Worm (Caenorhabditis elegans): Measurements from ENCODE around the gene C35B1.7.

C35B1.7 gene

DNA sequence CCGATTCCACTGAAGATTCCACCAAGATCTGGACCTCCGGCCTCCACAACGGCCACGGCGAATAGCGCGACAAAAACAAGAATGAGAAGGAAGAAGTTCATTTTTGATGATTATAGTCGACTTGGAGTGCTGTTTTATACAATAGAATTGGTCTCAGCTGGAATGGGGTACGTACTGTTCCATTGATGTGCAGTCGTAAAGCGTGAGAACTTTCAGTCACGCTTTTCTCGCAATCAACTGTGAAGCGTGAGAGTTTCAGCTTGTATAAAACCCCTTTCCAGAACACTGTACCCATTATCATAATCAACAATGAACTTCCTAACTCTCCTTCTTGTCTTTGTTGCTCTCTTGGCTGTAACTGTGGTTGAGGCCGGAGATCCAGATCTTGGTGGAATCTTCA is 6.8 kb downstream of the C35B1.7 start, which contains the start of the genes F49F1.4 and F49F1.2:
Gene F49F1.4 (minus strand): TSS at position 101 of the 400 bp plus-strand sequence.
Gene F49F1.2 (plus strand): TSS at position 310 of the 400 bp plus-strand sequence.
- TF ChIP-seq lsy-2 (tag; optimal IDR thresholded peaks at IDR 0.05) (no peak), blmp-1 (tag; optimal IDR thresholded peaks at IDR 0.05) (no peak), flh-1 (GFP tag; optimal IDR thresholded peaks at IDR 0.05) (no peak), nhr-28 (tag; optimal IDR thresholded peaks at IDR 0.05) (no peak), elt-3 (tag; optimal IDR thresholded peaks at IDR 0.05) (no peak), ceh-43 (GFP tag; optimal IDR thresholded peaks at IDR 0.05) (no peak), mls-2 (tag; optimal IDR thresholded peaks at IDR 0.05) (no peak), ham-2 (GFP tag; optimal IDR thresholded peaks at IDR 0.05) (no peak), ceh-39 (tag; optimal IDR thresholded peaks at IDR 0.05) (no peak), snpc-4 (tag; optimal IDR thresholded peaks at IDR 0.05) (no peak), sptf-1 (tag; optimal IDR thresholded peaks at IDR 0.05) (no peak), elt-1 (tag; optimal IDR thresholded peaks at IDR 0.05; ENCODE audit: borderline replicate concordance, insufficient read depth) (no peak), ces-1 (GFP tag; optimal IDR thresholded peaks at IDR 0.05) (no peak), pha-4 (tag; optimal IDR thresholded peaks at IDR 0.05) (no peak), hlh-1 (tag; optimal IDR thresholded peaks at IDR 0.05) (no peak), mab-5 (tag; optimal IDR thresholded peaks at IDR 0.05) (no peak), nhr-76 (tag; optimal IDR thresholded peaks at IDR 0.05) (no peak), sem-2 (GFP tag; optimal IDR thresholded peaks at IDR 0.05) (no peak), nhr-237 (tag; optimal IDR thresholded peaks at IDR 0.05) (no peak), mep-1 (tag; optimal IDR thresholded peaks at IDR 0.05) (no peak)

DNA sequence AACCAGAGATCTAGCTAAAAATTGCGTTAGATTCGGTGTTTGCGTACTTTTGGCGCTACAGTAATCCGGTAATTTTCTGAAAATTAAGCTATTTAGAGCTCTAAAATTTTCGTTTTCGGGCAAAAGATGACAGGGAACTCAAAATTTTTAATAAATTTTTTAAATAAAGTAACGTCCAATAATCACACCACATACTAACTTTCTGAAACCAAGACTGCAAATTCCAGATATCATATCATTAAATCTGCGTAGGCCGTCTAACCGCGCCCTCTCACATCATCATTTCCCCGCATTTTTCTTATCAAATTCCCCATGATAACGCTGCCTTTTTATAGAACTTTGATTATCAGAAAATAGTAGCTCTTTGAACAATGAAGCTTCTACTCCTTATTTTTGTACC is 8.6 kb downstream of the C35B1.7 start, which contains the start of gene drd-50:
Gene drd-50 (plus strand): TSS at position 301 of the 400 bp plus-strand sequence.
- TF ChIP-seq nhr-237 (tag; optimal IDR thresholded peaks at IDR 0.05) (no peak), unc-39 (tag; optimal IDR thresholded peaks at IDR 0.05) (no peak), drap-1 (GFP tag; optimal IDR thresholded peaks at IDR 0.05) (no peak), mep-1 (tag; optimal IDR thresholded peaks at IDR 0.05) (no peak), bed-3 (GFP tag; optimal IDR thresholded peaks at IDR 0.05) (no peak), ceh-43 (GFP tag; optimal IDR thresholded peaks at IDR 0.05) (no peak), tbx-8 (GFP tag; optimal IDR thresholded peaks at IDR 0.05) (no peak), M03D4.4 (tag; optimal IDR thresholded peaks at IDR 0.05) (no peak), pha-4 (tag; optimal IDR thresholded peaks at IDR 0.05) (no peak)

DNA sequence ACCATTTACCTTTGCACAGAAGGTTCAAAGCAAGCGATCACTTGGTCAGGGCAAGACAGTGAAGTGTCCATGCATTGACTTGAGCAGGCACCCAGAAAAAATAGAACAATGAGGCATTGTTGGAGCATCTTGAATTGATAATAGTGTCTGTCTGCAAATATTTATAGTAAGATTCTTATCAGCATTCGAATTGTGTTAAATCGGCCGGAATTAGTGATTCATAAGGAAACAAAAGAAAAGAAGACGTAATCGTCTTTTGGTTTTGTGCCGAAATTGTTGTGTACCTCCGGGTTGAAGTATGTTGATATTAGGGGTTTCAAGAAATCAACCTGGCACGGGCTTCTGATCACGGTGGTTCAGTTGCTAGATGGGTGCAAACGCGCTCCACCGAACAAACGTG is 11.4 kb downstream of the C35B1.7 start, which contains the start of gene F49F1.5:
Gene F49F1.5 (minus strand): TSS at position 153 of the 400 bp plus-strand sequence.
- TF ChIP-seq elt-3 (tag; optimal IDR thresholded peaks at IDR 0.05): no peak
- TF ChIP-seq pha-4 (tag; optimal IDR thresholded peaks at IDR 0.05): no peak
- TF ChIP-seq lin-13 (tag; optimal IDR thresholded peaks at IDR 0.05): no peak
- no peak for TF ChIP-seq lsy-2 (tag; optimal IDR thresholded peaks at IDR 0.05)
- no peak for TF ChIP-seq unc-62 (GFP tag; optimal IDR thresholded peaks at IDR 0.05)
- no peak for TF ChIP-seq ham-2 (GFP tag; optimal IDR thresholded peaks at IDR 0.05)
- TF ChIP-seq mls-2 (tag; optimal IDR thresholded peaks at IDR 0.05): no peak
- TF ChIP-seq bed-3 (GFP tag; optimal IDR thresholded peaks at IDR 0.05): no peak
- TF ChIP-seq zip-8 (tag; optimal IDR thresholded peaks at IDR 0.05): no peak
- no peak for TF ChIP-seq nhr-76 (tag; optimal IDR thresholded peaks at IDR 0.05)
- no peak for TF ChIP-seq nhr-2 (tag; optimal IDR thresholded peaks at IDR 0.05)
- no peak for TF ChIP-seq mep-1 (tag; optimal IDR thresholded peaks at IDR 0.05)
- no peak for TF ChIP-seq ceh-39 (tag; optimal IDR thresholded peaks at IDR 0.05)
- no peak for TF ChIP-seq nhr-12 (tag; optimal IDR thresholded peaks at IDR 0.05)
- no peak for TF ChIP-seq tbx-8 (GFP tag; optimal IDR thresholded peaks at IDR 0.05)
- TF ChIP-seq nhr-237 (tag; optimal IDR thresholded peaks at IDR 0.05): no peak
- no peak for TF ChIP-seq flh-1 (GFP tag; optimal IDR thresholded peaks at IDR 0.05)
- no peak for TF ChIP-seq unc-39 (tag; optimal IDR thresholded peaks at IDR 0.05)
- no peak for TF ChIP-seq unc-120 (tag; optimal IDR thresholded peaks at IDR 0.05; ENCODE audit: poor library complexity, severe bottlenecking)

DNA sequence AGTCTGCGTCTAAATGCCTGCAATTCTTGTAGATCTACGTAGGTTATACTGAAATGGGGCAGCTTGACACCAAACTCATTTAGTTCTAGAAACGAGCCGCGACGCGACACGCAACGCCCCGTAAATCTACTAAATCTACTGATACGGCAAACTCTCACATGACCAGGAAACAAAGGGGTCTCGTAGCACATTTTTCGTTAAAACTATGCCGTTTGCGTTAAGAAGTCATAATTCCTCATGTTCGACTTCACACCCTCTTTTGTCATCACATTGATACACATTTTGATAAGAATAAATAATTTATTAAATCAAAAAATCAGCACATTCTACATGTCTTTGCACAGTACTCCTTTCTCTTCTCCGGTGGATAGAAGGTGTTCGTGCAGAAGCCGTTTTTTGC is 12.2 kb downstream of the C35B1.7 start:
- TF ChIP-seq ztf-11 (tag; optimal IDR thresholded peaks at IDR 0.05): no peak
- TF ChIP-seq drap-1 (GFP tag; optimal IDR thresholded peaks at IDR 0.05): no peak
- TF ChIP-seq unc-120 (tag; optimal IDR thresholded peaks at IDR 0.05; ENCODE audit: poor library complexity, severe bottlenecking): no peak
- no peak for TF ChIP-seq snpc-4 (tag; optimal IDR thresholded peaks at IDR 0.05)
- no peak for TF ChIP-seq sptf-1 (tag; optimal IDR thresholded peaks at IDR 0.05)
- TF ChIP-seq tbx-8 (GFP tag; optimal IDR thresholded peaks at IDR 0.05): no peak
- no peak for TF ChIP-seq zip-8 (tag; optimal IDR thresholded peaks at IDR 0.05)
- no peak for TF ChIP-seq ceh-83 (GFP tag; optimal IDR thresholded peaks at IDR 0.05)
- TF ChIP-seq elt-1 (tag; optimal IDR thresholded peaks at IDR 0.05; ENCODE audit: borderline replicate concordance, insufficient read depth): no peak

All from whole organism, mixed stage, embryonic.